Worm (Caenorhabditis elegans) whole organism, L4 larva: ENCODE measurements around the gene ins-4.

ENCODE experiments used
- R02D3.7 ChIP-seq: fragments of 150-350 bp; sonication (generic microtip); optimal IDR thresholded peaks from 3 replicates; lab custom pipeline; 2014; ENCODE audit warnings: missing biosample characterization, missing genetic modification characterization
- daf-12 ChIP-seq: fragments of 150-350 bp; optimal IDR thresholded peaks from 2 replicates; lab custom pipeline; 2014; ENCODE audit warnings: missing biosample characterization, missing genetic modification reagents, missing genetic modification characterization
- hif-1 ChIP-seq, 2 experiments: sonication (generic microtip); optimal IDR thresholded peaks; 2 replicates each; lab custom pipeline; 2016 to 2017; ENCODE audit warnings: missing compliant biosample characterization in 2 of 2, missing genetic modification characterization in 2 of 2, missing genetic modification reagents in 2 of 2, missing genotype in 2 of 2, mild to moderate bottlenecking in 1 of 2
- nhr-28 ChIP-seq: fragments of 150-350 bp; optimal IDR thresholded peaks from 2 replicates; lab custom pipeline; 2014; ENCODE audit warnings: missing biosample characterization, missing genetic modification characterization
- spr-1 ChIP-seq: sonication (generic microtip); optimal IDR thresholded peaks from 2 replicates; lab custom pipeline; 2016; ENCODE audit warnings: mild to moderate bottlenecking, missing genetic modification characterization, missing compliant biosample characterization
- zag-1 ChIP-seq: fragments of 150-350 bp; optimal IDR thresholded peaks from 2 replicates; lab custom pipeline; 2014; ENCODE audit warnings: missing biosample characterization, missing genetic modification characterization

ce11 chrII:5951745-5952144 lies 44.4 kb upstream of the ins-4 start:
- TF ChIP-seq hif-1 (tag; optimal IDR thresholded peaks at IDR 0.05; lab: Kevin White, UChicago) (no peak), spr-1 (tag; lab: Kevin White, UChicago) (no peak), R02D3.7 (tag; lab: Kevin White, UChicago) (no peak), zag-1 (no peak), nhr-28 (tag; lab: Kevin White, UChicago) (no peak), daf-12 (tag; lab: Kevin White, UChicago) (no peak)
